ENCODE assay signal across 5 worm cellular contexts in genomic region chrII:10446300-10446699, ce11.
TF ChIP-seq lines count a peak whose summit lies in the region.

No protein-coding gene starts in this region.

TF ChIP-seq in whole organism, L1 larva, 84 proteins besides CTCF, POLR2A, EP300 and RAD21 (continues in another document):
- TF ChIP-seq fkh-8 (tag; optimal IDR thresholded peaks at IDR 0.05; lab: Kevin White, UChicago) = no peak
- peak; percentile 87 for TF ChIP-seq nhr-85 (tag; lab: Kevin White, UChicago)
- no peak for TF ChIP-seq ets-5 (GFP tag; IDR thresholded peaks at IDR 0.05; lab: Robert Waterston, UW)
- TF ChIP-seq unc-130 (tag; optimal IDR thresholded peaks at IDR 0.05; lab: Kevin White, UChicago) = peak; percentile 86
- TF ChIP-seq nhr-237 (tag; optimal IDR thresholded peaks at IDR 0.05; lab: Kevin White, UChicago) = no peak
- peak; percentile 56 for TF ChIP-seq tbx-2 (tag; optimal IDR thresholded peaks at IDR 0.05; lab: Kevin White, UChicago)
- TF ChIP-seq lin-13 (GFP tag; optimal IDR thresholded peaks at IDR 0.05; lab: Kevin White, UChicago) = peak; percentile 8
- peak in 2 of 6 experiments; percentile 31 to 87 for TF ChIP-seq elt-3 (tag; optimal IDR thresholded peaks at IDR 0.05; lab: Kevin White, UChicago)
- TF ChIP-seq dpl-1 (GFP tag; optimal IDR thresholded peaks at IDR 0.05; lab: Kevin White, UChicago) = peak in 2 of 3 experiments; percentile 6 to 42
- no peak for TF ChIP-seq lin-15B (tag; optimal IDR thresholded peaks at IDR 0.05; lab: Kevin White, UChicago)
- no peak for TF ChIP-seq lin-39 (tag; optimal IDR thresholded peaks at IDR 0.05; lab: Kevin White, UChicago)
- peak; percentile 0 for TF ChIP-seq pag-3 (tag; optimal IDR thresholded peaks at IDR 0.05; lab: Kevin White, UChicago; ENCODE audit: borderline replicate concordance, insufficient read depth)
- peak; percentile 59 for TF ChIP-seq nhr-90 (tag; optimal IDR thresholded peaks at IDR 0.05; lab: Kevin White, UChicago; ENCODE audit: poor library complexity)
- TF ChIP-seq C16A3.4 (tag; optimal IDR thresholded peaks at IDR 0.05; lab: Kevin White, UChicago) = peak; percentile 4
- TF ChIP-seq nhr-19 (GFP tag; conservative IDR thresholded peaks at IDR 0.05; lab: Robert Waterston, UW) = peak; percentile 85
- TF ChIP-seq nhr-20 (tag; optimal IDR thresholded peaks at IDR 0.05; lab: Kevin White, UChicago) = peak; percentile 88
- peak; percentile 57 for TF ChIP-seq mep-1 (tag; optimal IDR thresholded peaks at IDR 0.05; lab: Kevin White, UChicago)
- TF ChIP-seq nhr-71 (tag; optimal IDR thresholded peaks at IDR 0.05; lab: Kevin White, UChicago) = peak; percentile 85

TF ChIP-seq in whole organism, L2 larva, 48 proteins besides CTCF, POLR2A, EP300 and RAD21:
- TF ChIP-seq sma-3 (GFP tag; optimal IDR thresholded peaks at IDR 0.05; lab: Kevin White, UChicago) (peak; percentile 41), sem-4 (tag; optimal IDR thresholded peaks at IDR 0.05; lab: Kevin White, UChicago) (peak; percentile 21), nhr-21 (tag; optimal IDR thresholded peaks at IDR 0.05; lab: Kevin White, UChicago) (peak; percentile 48), ztf-4 (tag; optimal IDR thresholded peaks at IDR 0.05; lab: Kevin White, UChicago) (peak; percentile 43), ztf-11 (tag; optimal IDR thresholded peaks at IDR 0.05; lab: Kevin White, UChicago) (no peak), C34F6.9 (tag; optimal IDR thresholded peaks at IDR 0.05; lab: Kevin White, UChicago) (peak; percentile 15), fos-1 (tag; optimal IDR thresholded peaks at IDR 0.05; lab: Kevin White, UChicago) (no peak), blmp-1 (tag; optimal IDR thresholded peaks at IDR 0.05; lab: Kevin White, UChicago; ENCODE audit: insufficient read depth) (peak; percentile 61), nhr-25 (tag; optimal IDR thresholded peaks at IDR 0.05; lab: Kevin White, UChicago) (peak; percentile 23), skn-1 (tag; optimal IDR thresholded peaks at IDR 0.05; lab: Kevin White, UChicago) (no peak), nhr-129 (tag; optimal IDR thresholded peaks at IDR 0.05; lab: Kevin White, UChicago) (peak; percentile 83), lsy-2 (tag; optimal IDR thresholded peaks at IDR 0.05; lab: Kevin White, UChicago) (peak in 1 of 2 experiments; percentile 19), crh-2 (tag; optimal IDR thresholded peaks at IDR 0.05; lab: Kevin White, UChicago) (peak; percentile 59), nhr-6 (tag; optimal IDR thresholded peaks at IDR 0.05; lab: Kevin White, UChicago) (peak; percentile 48), nhr-12 (tag; optimal IDR thresholded peaks at IDR 0.05; lab: Kevin White, UChicago) (no peak), sma-9 (GFP tag; optimal IDR thresholded peaks at IDR 0.05; lab: Kevin White, UChicago) (peak; percentile 86), sma-9 (tag; optimal IDR thresholded peaks at IDR 0.05; lab: Kevin White, UChicago) (no peak), elt-1 (tag; optimal IDR thresholded peaks at IDR 0.05; lab: Kevin White, UChicago) (no peak), ama-1 (optimal IDR thresholded peaks at IDR 0.05; lab: Kevin White, UChicago) (peak; percentile 54)

TF ChIP-seq in whole organism, L3 larva, 47 proteins besides CTCF, POLR2A, EP300 and RAD21:
- TF ChIP-seq pqm-1 (tag; optimal IDR thresholded peaks at IDR 0.05; lab: Kevin White, UChicago) = peak; percentile 58
- peak; percentile 10 for TF ChIP-seq nhr-43 (tag; optimal IDR thresholded peaks at IDR 0.05; lab: Kevin White, UChicago; ENCODE audit: poor library complexity, severe bottlenecking)
- TF ChIP-seq jun-1 (tag; optimal IDR thresholded peaks at IDR 0.05; lab: Kevin White, UChicago) = peak; percentile 43
- peak; percentile 68 for TF ChIP-seq elt-2 (tag; optimal IDR thresholded peaks at IDR 0.05; lab: Kevin White, UChicago)
- TF ChIP-seq lin-15B (tag; optimal IDR thresholded peaks at IDR 0.05; lab: Kevin White, UChicago) = no peak
- TF ChIP-seq nhr-23 (tag; optimal IDR thresholded peaks at IDR 0.05; lab: Kevin White, UChicago) = peak; percentile 26
- no peak for TF ChIP-seq aly-2 (tag; optimal IDR thresholded peaks at IDR 0.05; lab: Kevin White, UChicago)
- peak; percentile 12 for TF ChIP-seq snpc-4 (tag; optimal IDR thresholded peaks at IDR 0.05; lab: Kevin White, UChicago)
- TF ChIP-seq unc-62 (GFP tag; optimal IDR thresholded peaks at IDR 0.05; lab: Kevin White, UChicago) = no peak
- TF ChIP-seq pha-4 (tag; optimal IDR thresholded peaks at IDR 0.05; lab: Kevin White, UChicago) = peak; percentile 8
- no peak for TF ChIP-seq nhr-12 (tag; optimal IDR thresholded peaks at IDR 0.05; lab: Kevin White, UChicago)
- no peak for TF ChIP-seq zag-1 (tag; optimal IDR thresholded peaks at IDR 0.05; lab: Kevin White, UChicago)
- peak; percentile 15 for TF ChIP-seq nfya-1 (tag; optimal IDR thresholded peaks at IDR 0.05; lab: Kevin White, UChicago; ENCODE audit: insufficient read depth)
- TF ChIP-seq elt-1 (tag; optimal IDR thresholded peaks at IDR 0.05; lab: Kevin White, UChicago) = peak; percentile 48

TF ChIP-seq in whole organism, L4 larva, 104 proteins besides CTCF, POLR2A, EP300 and RAD21:
- TF ChIP-seq skn-1 (tag; optimal IDR thresholded peaks at IDR 0.05; lab: Kevin White, UChicago) (no peak), ama-1 (optimal IDR thresholded peaks at IDR 0.05; lab: Kevin White, UChicago) (peak; percentile 69), nhr-11 (tag; optimal IDR thresholded peaks at IDR 0.05; lab: Kevin White, UChicago) (peak; percentile 78), Y75B8A.6 (GFP tag; IDR thresholded peaks at IDR 0.05; lab: Robert Waterston, UW) (no peak), lin-1 (GFP tag; IDR thresholded peaks at IDR 0.05; lab: Robert Waterston, UW) (no peak), nhr-77 (tag; optimal IDR thresholded peaks at IDR 0.05; lab: Kevin White, UChicago) (peak; percentile 79), php-3 (GFP tag; IDR thresholded peaks at IDR 0.05; lab: Robert Waterston, UW) (peak; percentile 54; the same call in 1 of the 2 replicates), nhr-28 (tag; optimal IDR thresholded peaks at IDR 0.05; lab: Kevin White, UChicago) (peak; percentile 85), lsy-2 (tag; optimal IDR thresholded peaks at IDR 0.05; lab: Kevin White, UChicago) (peak in 1 of 2 experiments; percentile 29), dmd-6 (GFP tag; IDR thresholded peaks at IDR 0.05; lab: Robert Waterston, UW) (peak; percentile 71), hif-1 (tag; optimal IDR thresholded peaks at IDR 0.05; lab: Kevin White, UChicago) (no peak), dve-1 (tag; optimal IDR thresholded peaks at IDR 0.05; lab: Kevin White, UChicago; ENCODE audit: insufficient read depth) (peak; percentile 80), unc-62 (GFP tag; optimal IDR thresholded peaks at IDR 0.05 in 1 of 2; lab: Kevin White, UChicago) (peak in 1 of 2 experiments; percentile 97), unc-62 (tag; optimal IDR thresholded peaks at IDR 0.05; lab: Kevin White, UChicago) (no peak), mdl-1 (tag; optimal IDR thresholded peaks at IDR 0.05; lab: Kevin White, UChicago) (peak in 1 of 2 experiments; percentile 47), hlh-11 (tag; optimal IDR thresholded peaks at IDR 0.05; lab: Kevin White, UChicago) (peak; percentile 86), mxl-3 (GFP tag; optimal IDR thresholded peaks at IDR 0.05; lab: Kevin White, UChicago) (peak; percentile 21), hlh-30 (tag; optimal IDR thresholded peaks at IDR 0.05; lab: Kevin White, UChicago; ENCODE audit: insufficient read depth) (peak; percentile 90), mdt-29 (GFP tag; IDR thresholded peaks at IDR 0.05; lab: Robert Waterston, UW) (peak; percentile 77), daf-16 (GFP tag; optimal IDR thresholded peaks at IDR 0.05; lab: Kevin White, UChicago) (peak in 1 of 2 experiments; percentile 55), daf-16 (tag; optimal IDR thresholded peaks at IDR 0.05; lab: Kevin White, UChicago) (peak; percentile 21), nhr-102 (tag; optimal IDR thresholded peaks at IDR 0.05; lab: Kevin White, UChicago) (no peak)

TF ChIP-seq in whole organism, young adult, 124 proteins besides CTCF, POLR2A, EP300 and RAD21:
- TF ChIP-seq Y53G8AR.9 (GFP tag; conservative IDR thresholded peaks at IDR 0.05; lab: Robert Waterston, UW) = no peak
- peak; percentile 15; the same call in 1 of the 2 replicates for TF ChIP-seq hmg-1.2 (GFP tag; IDR thresholded peaks at IDR 0.05; lab: Robert Waterston, UW)
- TF ChIP-seq sptf-2 (GFP tag; optimal IDR thresholded peaks at IDR 0.05; lab: Kevin White, UChicago) = no peak
- TF ChIP-seq let-526 (GFP tag; IDR thresholded peaks at IDR 0.05; lab: Robert Waterston, UW) = 0 out of 2 replicates have a peak, but pooled peaks have one; percentile 61
- TF ChIP-seq somi-1 (GFP tag; optimal IDR thresholded peaks at IDR 0.05; lab: Kevin White, UChicago) = peak; percentile 53
- peak; percentile 12 for TF ChIP-seq madf-10 (tag; optimal IDR thresholded peaks at IDR 0.05; lab: Kevin White, UChicago)
- peak; percentile 11 for TF ChIP-seq tlf-1 (GFP tag; optimal IDR thresholded peaks at IDR 0.05; lab: Kevin White, UChicago)
